Worm (Caenorhabditis elegans): Measurements from ENCODE around the gene T10B5.8.

T10B5.8 gene

ce11 chrV:1845977-1846376, 4.1 kb downstream of the T10B5.8 start, which contains the start of gene T10B5.7:
Gene T10B5.7, plus strand, starts transcription at chrV:1846201.
- TF ChIP-seq scrt-1 (GFP tag; IDR thresholded peaks at IDR 0.05) (no peak), sea-1 (GFP tag; conservative IDR thresholded peaks at IDR 0.05) (no peak), ets-7 (tag; optimal IDR thresholded peaks at IDR 0.05) (no peak), tra-4 (tag; optimal IDR thresholded peaks at IDR 0.05) (no peak), ceh-13 (GFP tag; optimal IDR thresholded peaks at IDR 0.05) (no peak), B0310.2 (tag; optimal IDR thresholded peaks at IDR 0.05) (no peak), hnd-1 (tag; optimal IDR thresholded peaks at IDR 0.05) (no peak), ceh-36 (tag; optimal IDR thresholded peaks at IDR 0.05) (no peak), hmbx-1 (tag; optimal IDR thresholded peaks at IDR 0.05) (no peak), flt-1 (GFP tag; IDR thresholded peaks at IDR 0.05) (no peak), tbx-11 (GFP tag; IDR thresholded peaks at IDR 0.05) (no peak), tbx-37 (GFP tag; conservative IDR thresholded peaks at IDR 0.05) (no peak), F13C5.2 (tag; optimal IDR thresholded peaks at IDR 0.05) (no peak), aly-1 (tag; optimal IDR thresholded peaks at IDR 0.05) (no peak)

DNA sequence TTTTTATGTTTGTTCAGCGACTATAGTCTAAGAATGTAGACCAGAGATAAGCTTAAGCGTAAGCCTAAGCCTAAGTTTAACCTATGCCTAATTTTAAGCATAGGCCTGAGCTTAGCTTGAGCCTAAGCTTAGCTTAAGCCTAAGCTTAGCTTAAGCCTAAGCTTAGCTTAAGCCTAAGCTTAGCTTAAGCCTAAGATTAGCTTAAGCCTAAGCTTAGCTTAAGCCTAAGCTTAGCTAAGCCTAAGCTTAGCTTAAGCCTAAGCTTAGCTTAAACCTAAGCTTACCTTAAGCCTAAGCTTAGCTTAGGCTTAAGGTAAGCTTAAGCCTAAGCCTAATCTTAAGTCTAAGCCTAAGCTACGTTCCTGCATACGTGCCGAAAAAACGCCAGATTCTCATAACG, 6.7 kb downstream of the T10B5.8 start:
- no peak for TF ChIP-seq flt-1 (GFP tag; IDR thresholded peaks at IDR 0.05)
- no peak for TF ChIP-seq pes-1 (GFP tag; IDR thresholded peaks at IDR 0.05)
- peak; percentile 88 for TF ChIP-seq ceh-36 (tag; optimal IDR thresholded peaks at IDR 0.05)

DNA sequence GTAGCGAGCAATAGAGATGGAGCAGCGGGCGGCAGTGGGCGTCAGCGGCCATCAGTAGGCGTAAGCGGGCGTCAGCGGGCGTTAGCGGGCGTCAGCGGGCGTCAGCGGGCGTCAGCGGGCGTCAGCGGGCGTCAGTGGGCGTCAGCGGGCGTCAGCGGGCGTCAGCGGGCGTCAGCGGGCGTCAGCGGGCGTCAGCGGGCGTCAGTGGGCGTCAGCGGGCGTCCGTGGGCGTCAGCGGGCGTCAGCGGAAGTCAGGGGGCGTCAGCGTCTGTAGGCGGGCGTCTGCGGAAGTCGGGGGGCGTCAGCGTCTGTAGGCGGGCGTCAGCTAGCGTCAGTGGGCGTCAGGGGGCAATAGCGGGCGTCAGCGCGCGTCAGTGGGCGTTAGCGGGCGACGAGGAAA, 8.1 kb downstream of the T10B5.8 start:
- peak; percentile 45; the same call in 1 of the 2 replicates for TF ChIP-seq pes-1 (GFP tag; IDR thresholded peaks at IDR 0.05)

DNA sequence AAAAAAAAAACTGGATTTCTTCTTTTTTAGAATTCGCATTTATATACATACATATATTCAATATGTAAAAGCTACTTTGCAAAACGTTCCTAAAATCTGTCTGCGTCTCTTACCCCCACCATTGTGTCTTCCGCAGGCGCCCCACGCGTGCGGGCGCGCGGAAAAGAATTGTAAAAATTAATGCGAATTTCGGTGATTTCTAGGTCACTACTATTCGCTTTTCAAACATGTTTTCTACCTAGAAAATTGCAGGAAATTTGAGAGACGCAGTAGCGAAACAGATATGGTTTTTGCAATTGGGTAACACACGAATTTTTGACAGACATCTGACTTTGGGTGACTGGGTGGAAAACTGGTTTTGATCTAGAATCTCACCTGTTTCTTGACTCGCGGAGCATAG, 13.2 kb downstream of the T10B5.8 start:
- TF ChIP-seq aly-1 (tag; optimal IDR thresholded peaks at IDR 0.05) (no peak), sea-1 (GFP tag; conservative IDR thresholded peaks at IDR 0.05) (no peak), B0310.2 (tag; optimal IDR thresholded peaks at IDR 0.05) (no peak), hnd-1 (tag; optimal IDR thresholded peaks at IDR 0.05) (no peak), pes-1 (GFP tag; IDR thresholded peaks at IDR 0.05) (no peak), scrt-1 (GFP tag; IDR thresholded peaks at IDR 0.05) (no peak), tbx-11 (GFP tag; IDR thresholded peaks at IDR 0.05) (no peak), hmbx-1 (tag; optimal IDR thresholded peaks at IDR 0.05) (no peak), ets-7 (tag; optimal IDR thresholded peaks at IDR 0.05) (no peak)

ce11 chrV:1856176-1856575, 14.3 kb downstream of the T10B5.8 start, which contains the start of gene T10B5.10:
Gene T10B5.10, minus strand, starts transcription at chrV:1856276.
- TF ChIP-seq F13C5.2 (tag; optimal IDR thresholded peaks at IDR 0.05) (no peak), tra-4 (tag; optimal IDR thresholded peaks at IDR 0.05) (no peak), B0310.2 (tag; optimal IDR thresholded peaks at IDR 0.05) (no peak), scrt-1 (GFP tag; IDR thresholded peaks at IDR 0.05) (no peak), hnd-1 (tag; optimal IDR thresholded peaks at IDR 0.05) (no peak), tbx-37 (GFP tag; conservative IDR thresholded peaks at IDR 0.05) (no peak)

ce11 chrV:1857840-1858239, 16.0 kb downstream of the T10B5.8 start:
- no peak for TF ChIP-seq F13C5.2 (tag; optimal IDR thresholded peaks at IDR 0.05)
- TF ChIP-seq pes-1 (GFP tag; IDR thresholded peaks at IDR 0.05), result no peak
- TF ChIP-seq sea-1 (GFP tag; conservative IDR thresholded peaks at IDR 0.05), result no peak
- TF ChIP-seq ceh-13 (GFP tag; optimal IDR thresholded peaks at IDR 0.05), result no peak

- TF ChIP-seq hmg-4 (GFP tag; optimal IDR thresholded peaks at IDR 0.05), result no peak
- TF ChIP-seq flt-1 (GFP tag; IDR thresholded peaks at IDR 0.05), result no peak
- TF ChIP-seq B0310.2 (tag; optimal IDR thresholded peaks at IDR 0.05), result no peak
- no peak for TF ChIP-seq scrt-1 (GFP tag; IDR thresholded peaks at IDR 0.05)
- no peak for TF ChIP-seq ama-1 (optimal IDR thresholded peaks at IDR 0.05)
- no peak for TF ChIP-seq hnd-1 (tag; optimal IDR thresholded peaks at IDR 0.05)
- no peak for TF ChIP-seq aly-1 (tag; optimal IDR thresholded peaks at IDR 0.05)
- TF ChIP-seq tbx-11 (GFP tag; IDR thresholded peaks at IDR 0.05), result no peak
Measured at ce11 chrV:1862954-1863353, 21.1 kb downstream of the T10B5.8 start.

DNA sequence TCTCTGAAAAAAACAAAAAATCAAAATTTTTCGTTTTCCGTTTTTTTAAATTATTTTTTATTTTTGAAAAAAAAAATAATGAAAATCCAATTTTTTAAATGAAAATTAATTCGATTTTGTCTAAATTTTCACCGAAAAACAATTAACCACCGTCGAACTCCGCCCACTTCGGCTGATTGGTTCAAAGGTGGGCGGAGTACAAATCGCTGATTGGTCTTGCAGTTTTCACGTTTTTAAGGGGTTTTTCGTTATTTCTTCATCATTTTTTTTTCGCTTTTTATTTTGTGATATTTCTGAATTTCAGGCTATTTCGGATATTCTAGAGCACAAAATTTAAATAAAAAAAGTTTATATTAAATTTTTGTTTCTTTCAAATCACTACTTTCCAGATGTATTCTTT, 23.2 kb downstream of the T10B5.8 start:
- no peak for TF ChIP-seq ama-1 (optimal IDR thresholded peaks at IDR 0.05)
- TF ChIP-seq ets-7 (tag; optimal IDR thresholded peaks at IDR 0.05), result no peak
- no peak for TF ChIP-seq ceh-13 (GFP tag; optimal IDR thresholded peaks at IDR 0.05)
- no peak for TF ChIP-seq pes-1 (GFP tag; IDR thresholded peaks at IDR 0.05)
- no peak for TF ChIP-seq tbx-11 (GFP tag; IDR thresholded peaks at IDR 0.05)
- no peak for TF ChIP-seq sea-1 (GFP tag; conservative IDR thresholded peaks at IDR 0.05)
- no peak for TF ChIP-seq ceh-36 (tag; optimal IDR thresholded peaks at IDR 0.05)
- TF ChIP-seq scrt-1 (GFP tag; IDR thresholded peaks at IDR 0.05), result no peak
- no peak for TF ChIP-seq B0310.2 (tag; optimal IDR thresholded peaks at IDR 0.05)
- TF ChIP-seq aly-1 (tag; optimal IDR thresholded peaks at IDR 0.05), result no peak
- no peak for TF ChIP-seq tbx-37 (GFP tag; conservative IDR thresholded peaks at IDR 0.05)
- TF ChIP-seq hmbx-1 (tag; optimal IDR thresholded peaks at IDR 0.05), result no peak
- TF ChIP-seq flt-1 (GFP tag; IDR thresholded peaks at IDR 0.05), result no peak

DNA sequence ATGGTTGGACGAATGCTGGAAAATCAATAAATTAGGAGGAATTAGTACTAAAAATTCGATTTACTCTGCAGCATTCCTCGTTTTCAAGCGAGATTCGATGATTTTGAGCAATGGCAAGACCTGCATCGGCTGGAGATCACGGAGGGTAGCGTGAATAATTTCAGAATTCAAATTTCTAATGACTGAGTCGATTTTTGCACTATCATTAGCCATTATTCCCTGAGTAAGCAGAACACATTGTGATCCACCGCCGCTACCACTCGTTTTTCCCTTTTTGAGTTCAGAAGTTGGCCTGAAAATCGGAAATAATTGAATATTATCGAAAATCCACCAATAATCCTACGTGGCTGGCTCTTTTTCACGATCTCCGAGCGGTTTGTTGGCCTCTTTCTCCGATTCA, 26.2 kb downstream of the T10B5.8 start:
- no peak for TF ChIP-seq tbx-11 (GFP tag; IDR thresholded peaks at IDR 0.05)
- TF ChIP-seq hmbx-1 (tag; optimal IDR thresholded peaks at IDR 0.05), result no peak
- no peak for TF ChIP-seq sea-1 (GFP tag; conservative IDR thresholded peaks at IDR 0.05)
- no peak for TF ChIP-seq B0310.2 (tag; optimal IDR thresholded peaks at IDR 0.05)
- no peak for TF ChIP-seq ceh-13 (GFP tag; optimal IDR thresholded peaks at IDR 0.05)
- no peak for TF ChIP-seq hnd-1 (tag; optimal IDR thresholded peaks at IDR 0.05)
- TF ChIP-seq hmg-4 (GFP tag; optimal IDR thresholded peaks at IDR 0.05), result no peak
- TF ChIP-seq F13C5.2 (tag; optimal IDR thresholded peaks at IDR 0.05), result no peak
